Fruit fly (Drosophila melanogaster) whole organism, embryonic: Measurements from ENCODE around the gene CG15537.

Source experiments
- Antp ChIP-seq: fragments of 200-800 bp; sonication (Bioruptor generic); optimal IDR thresholded peaks from 3 replicates; lab custom pipeline; 2016; ENCODE audit warnings: missing biosample characterization, missing genetic modification characterization
- Asciz ChIP-seq: fragments of 200-800 bp; sonication (Bioruptor generic); optimal IDR thresholded peaks from 2 replicates; lab custom pipeline; 2017; ENCODE audit warnings: missing biosample characterization, mild to moderate bottlenecking, missing genetic modification characterization, missing genetic modification reagents
- Atf6 ChIP-seq: fragments of 200-800 bp; sonication (Bioruptor generic); IDR thresholded peaks from 2 replicates; pipeline ENCODE4 v1.3.6; 2022; ENCODE audit warnings: missing biosample characterization, missing genetic modification characterization
- Awh ChIP-seq: fragments of 200-800 bp; sonication (Bioruptor generic); IDR thresholded peaks from 2 replicates; pipeline ENCODE4, ENCODE4 v1.3.6; 2022; ENCODE audit warnings: missing biosample characterization, missing genetic modification characterization
- B-H1 ChIP-seq: fragments of 200-800 bp; sonication (Bioruptor generic); IDR thresholded peaks from 3 replicates; pipeline ENCODE4 v1.3.6; 2022; ENCODE audit warnings: missing biosample characterization, missing genetic modification characterization
- CG10274 ChIP-seq: fragments of 200-800 bp; sonication (Bioruptor generic); optimal IDR thresholded peaks from 3 replicates; lab custom pipeline; 2017; ENCODE audit warnings: missing biosample characterization, mild to moderate bottlenecking, missing genetic modification characterization
- CG10366 ChIP-seq: fragments of 200-800 bp; sonication (Bioruptor generic); IDR thresholded peaks from 2 replicates; pipeline ENCODE4 v1.3.6; 2022; ENCODE audit warnings: missing biosample characterization, missing genetic modification characterization
- CG11504 ChIP-seq: fragments of 200-800 bp; sonication (Bioruptor generic); optimal IDR thresholded peaks from 3 replicates; lab custom pipeline; 2019; ENCODE audit warnings: missing biosample characterization, mild to moderate bottlenecking, missing genetic modification characterization, moderate library complexity
- CG11696 ChIP-seq: fragments of 200-800 bp; sonication (Bioruptor generic); IDR thresholded peaks from 2 replicates; pipeline ENCODE4 v1.3.6; 2022; ENCODE audit warnings: missing biosample characterization, missing genetic modification characterization
- CG13775 ChIP-seq: fragments of 200-800 bp; sonication (Bioruptor generic); optimal IDR thresholded peaks from 3 replicates; lab custom pipeline; 2017; ENCODE audit warnings: missing biosample characterization, mild to moderate bottlenecking, missing genetic modification characterization
- CG15073 ChIP-seq: fragments of 200-800 bp; sonication (Bioruptor generic); optimal IDR thresholded peaks from 2 replicates; lab custom pipeline; 2016; ENCODE audit warnings: missing biosample characterization, missing genetic modification characterization
- CG1603 ChIP-seq: fragments of 200-800 bp; sonication (Bioruptor generic); optimal IDR thresholded peaks from 2 replicates; lab custom pipeline; 2019; ENCODE audit warnings: missing biosample characterization, mild to moderate bottlenecking, missing genetic modification characterization, moderate library complexity
- CG17361 ChIP-seq: fragments of 200-800 bp; sonication (Bioruptor generic); IDR thresholded peaks from 3 replicates; pipeline ENCODE4 v1.3.6; 2022; ENCODE audit warnings: missing biosample characterization, missing genetic modification characterization
- CG17385 ChIP-seq: fragments of 200-800 bp; sonication (Bioruptor generic); optimal IDR thresholded peaks from 3 replicates; lab custom pipeline; 2018; ENCODE audit warnings: missing biosample characterization, mild to moderate bottlenecking, missing genetic modification characterization
- CG17912 ChIP-seq: fragments of 200-800 bp; sonication (Bioruptor generic); optimal IDR thresholded peaks from 2 replicates; lab custom pipeline; 2018; ENCODE audit warnings: missing biosample characterization, mild to moderate bottlenecking, missing genetic modification characterization
- CG18011 ChIP-seq: fragments of 200-800 bp; sonication (Bioruptor generic); optimal IDR thresholded peaks from 2 replicates; lab custom pipeline; 2017; ENCODE audit warnings: missing biosample characterization, missing genetic modification characterization, mild to moderate bottlenecking, moderate library complexity, missing genotype
- CG2678 ChIP-seq: fragments of 200-800 bp; sonication (Bioruptor generic); optimal IDR thresholded peaks from 3 replicates; lab custom pipeline; 2019; ENCODE audit warnings: missing biosample characterization, mild to moderate bottlenecking, missing genetic modification characterization, moderate library complexity
- CG30403 ChIP-seq: fragments of 200-800 bp; sonication (Bioruptor generic); optimal IDR thresholded peaks from 3 replicates; lab custom pipeline; 2016; ENCODE audit warnings: missing biosample characterization, missing genetic modification characterization
- CG6254 ChIP-seq: fragments of 200-800 bp; sonication (Bioruptor generic); optimal IDR thresholded peaks from 3 replicates; lab custom pipeline; 2017; ENCODE audit warnings: mild to moderate bottlenecking, missing biosample characterization, missing genetic modification reagents, missing genetic modification characterization
- CG6272 ChIP-seq: fragments of 200-800 bp; sonication (Bioruptor generic); IDR thresholded peaks from 2 replicates; pipeline ENCODE4 v1.3.6; 2022; ENCODE audit warnings: missing biosample characterization, missing genetic modification characterization
- CG6765 ChIP-seq: fragments of 200-800 bp; sonication (Bioruptor generic); optimal IDR thresholded peaks from 3 replicates; lab custom pipeline; 2017; ENCODE audit warnings: missing biosample characterization, mild to moderate bottlenecking, missing genetic modification characterization
- CG7963 ChIP-seq: fragments of 200-800 bp; sonication (Bioruptor generic); IDR thresholded peaks from 3 replicates; pipeline ENCODE4 v1.3.6; 2022; ENCODE audit warnings: missing biosample characterization, missing genetic modification characterization; ENCODE audit not compliant: partially characterized antibody
- CG9437 ChIP-seq: fragments of 200-800 bp; sonication (Bioruptor generic); optimal IDR thresholded peaks from 2 replicates; lab custom pipeline; 2018; ENCODE audit warnings: missing biosample characterization, mild to moderate bottlenecking, missing genetic modification characterization
- CHES-1-like ChIP-seq: fragments of 200-800 bp; sonication (Bioruptor generic); optimal IDR thresholded peaks from 2 replicates; lab custom pipeline; 2016; ENCODE audit warnings: missing biosample characterization, missing genetic modification characterization
- Dll ChIP-seq: fragments of 200-800 bp; sonication (Bioruptor generic); IDR thresholded peaks from 4 replicates; pipeline ENCODE4 v1.3.6; 2022; ENCODE audit warnings: missing biosample characterization, missing genetic modification characterization; ENCODE audit not compliant: partially characterized antibody
- Fer3 ChIP-seq: fragments of 200-800 bp; sonication (Bioruptor generic); optimal IDR thresholded peaks from 2 replicates; lab custom pipeline; 2018; ENCODE audit warnings: missing biosample characterization, mild to moderate bottlenecking, missing genetic modification characterization, moderate library complexity
- H15 ChIP-seq: fragments of 200-800 bp; sonication (Bioruptor generic); IDR thresholded peaks from 3 replicates; pipeline ENCODE4 v1.3.6; 2022; ENCODE audit warnings: missing biosample characterization, missing genetic modification characterization
- MESR4 ChIP-seq: fragments of 200-800 bp; sonication (Bioruptor generic); optimal IDR thresholded peaks from 2 replicates; lab custom pipeline; 2018; ENCODE audit warnings: missing biosample characterization, mild to moderate bottlenecking, missing genetic modification characterization, moderate library complexity
- Oaz ChIP-seq: fragments of 200-800 bp; sonication (Bioruptor generic); IDR thresholded peaks from 2 replicates; pipeline ENCODE4 v1.3.6; 2022; ENCODE audit warnings: missing biosample characterization, missing genetic modification characterization
- PHDP ChIP-seq: fragments of 200-800 bp; sonication (Bioruptor generic); optimal IDR thresholded peaks from 3 replicates; lab custom pipeline; 2018; ENCODE audit warnings: missing biosample characterization, mild to moderate bottlenecking, missing genetic modification characterization, moderate library complexity
- Ravus ChIP-seq: fragments of 200-800 bp; sonication (Bioruptor generic); IDR thresholded peaks from 2 replicates; pipeline ENCODE4 v1.3.6; 2022; ENCODE audit warnings: missing biosample characterization, missing genetic modification characterization
- Rx ChIP-seq: fragments of 200-800 bp; sonication (Bioruptor generic); IDR thresholded peaks from 2 replicates; pipeline ENCODE4 v1.3.6; 2022; ENCODE audit warnings: missing biosample characterization, missing genetic modification characterization
- Ssrp ChIP-seq: fragments of 200-800 bp; sonication (Bioruptor generic); optimal IDR thresholded peaks from 2 replicates; lab custom pipeline; 2018; ENCODE audit warnings: missing biosample characterization, mild to moderate bottlenecking, missing genetic modification characterization, moderate library complexity
- Tbp ChIP-seq: fragments of >200 bp; optimal IDR thresholded peaks from 2 replicates; lab custom pipeline; 2018; ENCODE audit warnings: missing biosample characterization, missing genetic modification characterization
- Xrp1 ChIP-seq: fragments of 200-800 bp; sonication (Bioruptor generic); IDR thresholded peaks from 2 replicates; pipeline ENCODE4 v1.3.6; 2022; ENCODE audit warnings: missing biosample characterization, missing genetic modification characterization
- ac ChIP-seq: fragments of 200-800 bp; sonication (Bioruptor generic); optimal IDR thresholded peaks from 3 replicates; lab custom pipeline; 2017; ENCODE audit warnings: missing biosample characterization, mild to moderate bottlenecking, missing genetic modification characterization
- corto ChIP-seq: fragments of 200-800 bp; sonication (Bioruptor generic); optimal IDR thresholded peaks from 2 replicates; lab custom pipeline; 2016; ENCODE audit warnings: missing biosample characterization, mild to moderate bottlenecking, missing genetic modification characterization, moderate library complexity
- emc ChIP-seq: fragments of 200-800 bp; sonication (Bioruptor generic); optimal IDR thresholded peaks from 2 replicates; lab custom pipeline; 2016; ENCODE audit warnings: missing biosample characterization, missing genetic modification characterization
- gcm2 ChIP-seq: fragments of 200-800 bp; sonication (Bioruptor generic); optimal IDR thresholded peaks from 2 replicates; lab custom pipeline; 2016; ENCODE audit warnings: missing biosample characterization, missing genetic modification characterization
- gem ChIP-seq: fragments of 200-800 bp; sonication (Bioruptor generic); optimal IDR thresholded peaks from 2 replicates; lab custom pipeline; 2019; ENCODE audit warnings: missing biosample characterization, mild to moderate bottlenecking, missing genetic modification characterization, moderate library complexity
- hbn ChIP-seq: fragments of 200-800 bp; sonication (Bioruptor generic); IDR thresholded peaks from 2 replicates; pipeline ENCODE4 v1.3.6; 2022; ENCODE audit warnings: missing biosample characterization, missing genetic modification characterization; ENCODE audit not compliant: partially characterized antibody
- jumu ChIP-seq: fragments of 200-800 bp; sonication (Bioruptor generic); optimal IDR thresholded peaks from 3 replicates; lab custom pipeline; 2016; ENCODE audit warnings: missing biosample characterization, missing genetic modification characterization
- mam ChIP-seq: fragments of 200-800 bp; sonication (Bioruptor generic); optimal IDR thresholded peaks from 3 replicates; lab custom pipeline; 2016; ENCODE audit warnings: missing biosample characterization, missing genetic modification characterization
- oc ChIP-seq: fragments of 200-800 bp; sonication (Bioruptor generic); optimal IDR thresholded peaks from 2 replicates; lab custom pipeline; 2018; ENCODE audit warnings: missing biosample characterization, mild to moderate bottlenecking, missing genetic modification characterization, moderate library complexity
- pan ChIP-seq, 4 experiments: fragments of >200 bp in 3 of 4; fragments of 200-800 bp in 1 of 4; sonication (Bioruptor generic) in 1 of 4; optimal IDR thresholded peaks in 3 of 4; IDR thresholded peaks in 1 of 4; 2 replicates each; pipeline versions ENCODE4 v1.3.6 to Lab custom; 2017 to 2022; ENCODE audit warnings: missing biosample characterization in 2 of 4, missing genetic modification characterization in 2 of 4, mixed read lengths in 1 of 4
- pho ChIP-seq: fragments of 200-800 bp; sonication (Bioruptor generic); optimal IDR thresholded peaks from 2 replicates; lab custom pipeline; 2016; ENCODE audit warnings: missing biosample characterization, missing genetic modification characterization
- sqz ChIP-seq: fragments of 200-800 bp; sonication (Bioruptor generic); optimal IDR thresholded peaks from 3 replicates; lab custom pipeline; 2018; ENCODE audit warnings: missing biosample characterization, mild to moderate bottlenecking, missing genetic modification characterization
- tup ChIP-seq: fragments of 200-800 bp; sonication (Bioruptor generic); optimal IDR thresholded peaks from 2 replicates; lab custom pipeline; 2016; ENCODE audit warnings: missing biosample characterization, mild to moderate bottlenecking, missing genetic modification characterization, moderate library complexity
- usp ChIP-seq: fragments of >200 bp; optimal IDR thresholded peaks from 2 replicates; lab custom pipeline; 2017; ENCODE audit warnings: missing biosample characterization, missing genetic modification characterization
- vvl ChIP-seq: fragments of 200-800 bp; sonication (Bioruptor generic); IDR thresholded peaks from 2 replicates; pipeline ENCODE4 v1.3.6; 2022; ENCODE audit warnings: missing biosample characterization, missing genetic modification characterization

Gene CG15537

dm6 chr3R:30450224-30450623 lies 6.8 kb upstream of the CG15537 start (continued):
- no peak for TF ChIP-seq pan (optimal IDR thresholded peaks at IDR 0.05; lab: Kevin White, UChicago)
- TF ChIP-seq pan (GFP tag; optimal IDR thresholded peaks at IDR 0.05 in 1 of 2, IDR thresholded peaks at IDR 0.05 in 1 of 2), result peak in 1 of 2 experiments; percentile 86
- TF ChIP-seq PHDP, result peak; percentile 85
- peak; percentile 92 for TF ChIP-seq Asciz (GFP tag; lab: Kevin White, UChicago)
- TF ChIP-seq Awh (GFP tag; lab: Robert Waterston, UW), result peak; percentile 96
- peak; percentile 77; the same call in 1 of the 3 replicates for TF ChIP-seq B-H1 (GFP tag; lab: Robert Waterston, UW)
- TF ChIP-seq CG15073, result no peak
- TF ChIP-seq emc (GFP tag; lab: Kevin White, UChicago), result peak; percentile 34
- peak; percentile 71 for TF ChIP-seq CG2678 (tag; lab: Kevin White, UChicago)
- TF ChIP-seq pho (GFP tag; lab: Kevin White, UChicago), result peak; percentile 83
- TF ChIP-seq CG9437 (GFP tag; lab: Kevin White, UChicago), result peak; percentile 12
- peak; percentile 82 for TF ChIP-seq CG11696 (GFP tag; lab: Robert Waterston, UW)
- TF ChIP-seq CHES-1-like (GFP tag; lab: Kevin White, UChicago), result peak; percentile 80
- TF ChIP-seq usp, result no peak
- peak; percentile 32 for TF ChIP-seq CG11504 (tag; lab: Kevin White, UChicago)
- no peak for TF ChIP-seq Ssrp (tag; lab: Kevin White, UChicago)
- peak; percentile 75 for TF ChIP-seq CG6765
- TF ChIP-seq Ravus (GFP tag; lab: Robert Waterston, UW), result peak; percentile 26; the same call in 1 of the 2 replicates
- TF ChIP-seq vvl (GFP tag; lab: Robert Waterston, UW), result peak; percentile 86
- TF ChIP-seq Antp (GFP tag; lab: Kevin White, UChicago), result peak; percentile 72
- TF ChIP-seq MESR4 (GFP tag; lab: Kevin White, UChicago), result peak; percentile 7
- TF ChIP-seq Rx (GFP tag; lab: Robert Waterston, UW), result peak; percentile 53; the same call in 1 of the 2 replicates
- peak; percentile 75 for TF ChIP-seq mam (GFP tag; lab: Kevin White, UChicago)
- no peak for TF ChIP-seq CG30403 (GFP tag; lab: Kevin White, UChicago)
- peak; percentile 82 for TF ChIP-seq CG6254 (GFP tag; lab: Kevin White, UChicago)
- peak; percentile 62 for TF ChIP-seq gem
- TF ChIP-seq jumu (GFP tag; lab: Kevin White, UChicago), result peak; percentile 59
- TF ChIP-seq ac (GFP tag; lab: Kevin White, UChicago), result peak; percentile 57
- no peak for TF ChIP-seq CG17361 (GFP tag; lab: Robert Waterston, UW)
- peak; percentile 41; the same call in 1 of the 2 replicates for TF ChIP-seq hbn (GFP tag; lab: Robert Waterston, UW)
- TF ChIP-seq Xrp1 (GFP tag; lab: Robert Waterston, UW), result no peak; the same call in 1 of the 2 replicates
- no peak for TF ChIP-seq Tbp (GFP tag; lab: Kevin White, UChicago)
- no peak for TF ChIP-seq tup (GFP tag; lab: Kevin White, UChicago)
- peak; percentile 59 for TF ChIP-seq CG1603
- TF ChIP-seq CG17912 (GFP tag; lab: Kevin White, UChicago), result peak; percentile 30
- TF ChIP-seq Atf6 (GFP tag; lab: Robert Waterston, UW), result peak; percentile 30; the same call in 1 of the 2 replicates
- peak; percentile 69 for TF ChIP-seq CG10366 (GFP tag; lab: Robert Waterston, UW)
- no peak for TF ChIP-seq oc
- TF ChIP-seq Oaz, result no peak
- peak; percentile 58 for TF ChIP-seq sqz (GFP tag; lab: Kevin White, UChicago)
- TF ChIP-seq CG18011 (GFP tag; lab: Kevin White, UChicago), result peak; percentile 65
- TF ChIP-seq H15 (GFP tag; lab: Robert Waterston, UW), result peak; percentile 60; the same call in 1 of the 3 replicates
- peak; percentile 72 for TF ChIP-seq gcm2 (GFP tag; lab: Kevin White, UChicago)
- peak; percentile 59 for TF ChIP-seq CG13775 (GFP tag; lab: Kevin White, UChicago)
- peak; percentile 83 for TF ChIP-seq Fer3 (tag; lab: Kevin White, UChicago)
- peak; percentile 12 for TF ChIP-seq CG10274
- TF ChIP-seq corto (GFP tag; lab: Kevin White, UChicago), result no peak
- 0 out of 4 replicates have a peak, but pooled peaks have one; percentile 31 for TF ChIP-seq Dll (GFP tag; lab: Robert Waterston, UW)
- TF ChIP-seq CG7963 (GFP tag; lab: Robert Waterston, UW), result no peak
- no peak for TF ChIP-seq CG6272 (GFP tag; lab: Robert Waterston, UW)
- TF ChIP-seq CG17385 (GFP tag; lab: Kevin White, UChicago), result peak; percentile 70
